Fruit fly (Drosophila melanogaster) whole organism, wandering third instar larva: ENCODE results near the gene Hmt-1.
A peak's percentile ranks its signal among the peaks of the same experiment; 100 is the strongest.

Experiments used
- Abd-B ChIP-seq: fragments of >200 bp; optimal IDR thresholded peaks from 2 replicates; lab custom pipeline; 2017; ENCODE audit warnings: missing biosample characterization, missing genetic modification characterization
- CG32264 ChIP-seq: fragments of 200-800 bp; sonication (Bioruptor generic); optimal IDR thresholded peaks from 2 replicates; lab custom pipeline; 2016; ENCODE audit warnings: missing biosample characterization, missing genetic modification characterization
- CG9705 ChIP-seq: fragments of 200-800 bp; sonication (Bioruptor generic); optimal IDR thresholded peaks from 2 replicates; lab custom pipeline; 2018; ENCODE audit warnings: missing biosample characterization, mild to moderate bottlenecking, missing genetic modification characterization
- CrebA ChIP-seq: fragments of 200-800 bp; sonication (Bioruptor generic); optimal IDR thresholded peaks from 2 replicates; lab custom pipeline; 2016; ENCODE audit warnings: missing biosample characterization, mild to moderate bottlenecking, missing genetic modification characterization, borderline replicate concordance
- Dfd ChIP-seq: fragments of >200 bp; optimal IDR thresholded peaks from 2 replicates; lab custom pipeline; 2017; ENCODE audit warnings: missing biosample characterization, missing genetic modification characterization
- Dif ChIP-seq: fragments of 200-275, 200-300 bp; sonication (Bioruptor generic); optimal IDR thresholded peaks from 2 replicates; lab custom pipeline; 2018; ENCODE audit warnings: missing biosample characterization, missing genetic modification characterization; ENCODE audit not compliant: partially characterized antibody
- GATAd ChIP-seq: sonication (Bioruptor generic); optimal IDR thresholded peaks from 2 replicates; lab custom pipeline; 2016; ENCODE audit warnings: missing biosample characterization, missing genetic modification characterization
- HLH106 ChIP-seq: fragments of 200-800 bp; optimal IDR thresholded peaks from 3 replicates; lab custom pipeline; 2019; ENCODE audit warnings: missing biosample characterization, mild to moderate bottlenecking, missing genetic modification characterization, moderate library complexity
- Hnf4 ChIP-seq: fragments of 200-800 bp; sonication (Bioruptor generic); optimal IDR thresholded peaks from 2 replicates; lab custom pipeline; 2016; ENCODE audit warnings: missing biosample characterization, mild to moderate bottlenecking, missing genetic modification characterization
- Hr78 ChIP-seq: fragments of >200 bp; optimal IDR thresholded peaks from 2 replicates; lab custom pipeline; 2017; ENCODE audit warnings: missing biosample characterization, missing genetic modification characterization
- Hr83 ChIP-seq: fragments of 200-300 bp; sonication (Bioruptor generic); optimal IDR thresholded peaks from 2 replicates; lab custom pipeline; 2016; ENCODE audit warnings: missing biosample characterization, mild to moderate bottlenecking, missing genetic modification characterization, moderate library complexity; ENCODE audit not compliant: poor library complexity, severe bottlenecking
- Jra ChIP-seq: sonication (Bioruptor generic); optimal IDR thresholded peaks from 2 replicates; lab custom pipeline; 2016; ENCODE audit warnings: missing biosample characterization, missing genetic modification characterization
- Mio ChIP-seq: sonication (Bioruptor generic); optimal IDR thresholded peaks from 2 replicates; lab custom pipeline; 2016; ENCODE audit warnings: missing biosample characterization, missing genetic modification characterization
- Myc ChIP-seq: fragments of >200 bp; optimal IDR thresholded peaks from 2 replicates; lab custom pipeline; 2017
- N ChIP-seq: fragments of >200 bp; optimal IDR thresholded peaks from 2 replicates; lab custom pipeline; 2018; ENCODE audit warnings: missing biosample characterization, missing external identifiers, missing genetic modification characterization
- OdsH ChIP-seq: fragments of 200-800 bp; sonication (Bioruptor generic); optimal IDR thresholded peaks from 2 replicates; lab custom pipeline; 2016; ENCODE audit warnings: missing biosample characterization, mild to moderate bottlenecking, missing genetic modification characterization
- Rel ChIP-seq, 2 experiments: fragments of 200-800 bp; sonication (Bioruptor generic) in 1 of 2; optimal IDR thresholded peaks; 2 replicates in 1 of 2; 3 replicates in 1 of 2; lab custom pipeline; 2016 to 2019; ENCODE audit warnings: mild to moderate bottlenecking in 2 of 2, missing biosample characterization in 2 of 2, missing genetic modification characterization in 2 of 2, moderate library complexity in 1 of 2
- Sp1 ChIP-seq: fragments of 200-800 bp; sonication (Bioruptor generic); optimal IDR thresholded peaks from 3 replicates; lab custom pipeline; 2019; ENCODE audit warnings: missing biosample characterization, mild to moderate bottlenecking, missing genetic modification characterization, moderate library complexity
- Vsx2 ChIP-seq: fragments of 200-300, 225-300 bp; sonication (Bioruptor generic); optimal IDR thresholded peaks from 2 replicates; lab custom pipeline; 2018; ENCODE audit warnings: missing biosample characterization, missing genetic modification characterization; ENCODE audit not compliant: partially characterized antibody
- br ChIP-seq: fragments of 200-800 bp; sonication (Bioruptor generic); optimal IDR thresholded peaks from 2 replicates; lab custom pipeline; 2016; ENCODE audit warnings: missing biosample characterization, missing genetic modification characterization
- brk ChIP-seq: fragments of 200-800 bp; sonication (Bioruptor generic); optimal IDR thresholded peaks from 2 replicates; lab custom pipeline; 2016; ENCODE audit warnings: missing biosample characterization, mild to moderate bottlenecking, missing genetic modification characterization
- dl ChIP-seq, 2 experiments: fragments of 175-275, 200-275 bp in 1 of 2; fragments of 200-275 bp in 1 of 2; sonication (Bioruptor generic); optimal IDR thresholded peaks; lab custom pipeline; 2018; ENCODE audit warnings: mild to moderate bottlenecking in 2 of 2, missing biosample characterization in 2 of 2, missing genetic modification characterization in 2 of 2, moderate library complexity in 2 of 2; ENCODE audit not compliant: partially characterized antibody in 2 of 2, insufficient read depth in 1 of 2
- dmrt93B ChIP-seq: fragments of 200-800 bp; sonication (Bioruptor generic); optimal IDR thresholded peaks from 2 replicates; lab custom pipeline; 2018; ENCODE audit warnings: missing biosample characterization, mild to moderate bottlenecking, missing genetic modification characterization
- dsf ChIP-seq: sonication (Bioruptor generic); optimal IDR thresholded peaks from 2 replicates; lab custom pipeline; 2016; ENCODE audit warnings: missing biosample characterization, missing genetic modification characterization, borderline replicate concordance
- ey ChIP-seq: fragments of 200-800 bp; sonication (Bioruptor generic); optimal IDR thresholded peaks from 2 replicates; lab custom pipeline; 2016; ENCODE audit warnings: missing biosample characterization, missing genetic modification characterization
- foxo ChIP-seq, 2 experiments: fragments of 200-800 bp; sonication (Bioruptor generic); optimal IDR thresholded peaks; 2 replicates in 1 of 2; 3 replicates in 1 of 2; lab custom pipeline; 2016 to 2017; ENCODE audit warnings: missing biosample characterization in 2 of 2, missing genetic modification characterization in 2 of 2
- fru ChIP-seq: fragments of 200-800 bp; sonication (Bioruptor generic); optimal IDR thresholded peaks from 3 replicates; lab custom pipeline; 2016; ENCODE audit warnings: missing biosample characterization, mild to moderate bottlenecking, missing genetic modification characterization
- h ChIP-seq: fragments of 200-800 bp; sonication (Bioruptor generic); optimal IDR thresholded peaks from 3 replicates; lab custom pipeline; 2016; ENCODE audit warnings: missing biosample characterization, mild to moderate bottlenecking, missing genetic modification characterization
- jim ChIP-seq: fragments of 175-275, 200-325 bp; sonication (Bioruptor generic); optimal IDR thresholded peaks from 2 replicates; lab custom pipeline; 2016; ENCODE audit warnings: missing biosample characterization, mild to moderate bottlenecking, missing genetic modification characterization
- lola ChIP-seq: fragments of >200 bp; optimal IDR thresholded peaks from 2 replicates; lab custom pipeline; 2017; ENCODE audit warnings: missing biosample characterization, missing genetic modification characterization
- pan ChIP-seq: fragments of >200 bp; optimal IDR thresholded peaks from 2 replicates; lab custom pipeline; 2017
- psq ChIP-seq: fragments of 200-800 bp; sonication (Bioruptor generic); optimal IDR thresholded peaks from 3 replicates; lab custom pipeline; 2017; ENCODE audit warnings: missing biosample characterization, mild to moderate bottlenecking, missing genetic modification characterization, moderate library complexity
- rgr ChIP-seq: fragments of 200-800 bp; sonication (Bioruptor generic); optimal IDR thresholded peaks from 3 replicates; lab custom pipeline; 2016; ENCODE audit warnings: missing biosample characterization, mild to moderate bottlenecking, missing genetic modification characterization
- sage ChIP-seq: fragments of 200-800 bp; sonication (Bioruptor generic); optimal IDR thresholded peaks from 2 replicates; lab custom pipeline; 2016; ENCODE audit warnings: missing biosample characterization, mild to moderate bottlenecking, missing genetic modification characterization
- sv ChIP-seq: fragments of 200-800 bp; sonication (Bioruptor generic); optimal IDR thresholded peaks from 3 replicates; lab custom pipeline; 2016; ENCODE audit warnings: missing biosample characterization, missing genetic modification characterization
- tai ChIP-seq: sonication (Bioruptor generic); optimal IDR thresholded peaks from 2 replicates; lab custom pipeline; 2016; ENCODE audit warnings: missing biosample characterization, missing genetic modification characterization
- usp ChIP-seq: fragments of >200 bp; optimal IDR thresholded peaks from 2 replicates; lab custom pipeline; 2017; ENCODE audit warnings: missing biosample characterization, missing genetic modification characterization
- woc ChIP-seq: sonication (Bioruptor generic); optimal IDR thresholded peaks from 2 replicates; lab custom pipeline; 2016; ENCODE audit warnings: missing biosample characterization, mild to moderate bottlenecking, missing genetic modification characterization

The Hmt-1 gene

dm6 chr3R:15825521-15825920 is 31.7 kb downstream of the Hmt-1 start, which contains the start of gene CG4576:
Gene CG4576 (plus strand): TSS chr3R:15825747.
- TF ChIP-seq Myc (no peak), OdsH (GFP tag; lab: Kevin White, UChicago) (no peak), CG32264 (GFP tag; lab: Kevin White, UChicago) (no peak), br (GFP tag; lab: Kevin White, UChicago) (no peak), GATAd (no peak), Hr83 (no peak), dsf (no peak), Dfd (GFP tag; lab: Kevin White, UChicago) (no peak), rgr (GFP tag; lab: Kevin White, UChicago) (no peak), Sp1 (no peak)

dm6 chr3R:15816276-15816675 is 41.0 kb downstream of the Hmt-1 start:
- TF ChIP-seq Hnf4 (GFP tag; lab: Kevin White, UChicago) (peak; percentile 7), ey (GFP tag; lab: Kevin White, UChicago) (peak; percentile 7), Hr78 (GFP tag; lab: Kevin White, UChicago) (no peak), woc (GFP tag; lab: Kevin White, UChicago) (no peak), lola (GFP tag; lab: Kevin White, UChicago) (no peak), Vsx2 (no peak), Dif (GFP tag; lab: Kevin White, UChicago) (no peak), Abd-B (GFP tag; lab: Kevin White, UChicago) (no peak), rgr (GFP tag; lab: Kevin White, UChicago) (no peak), CG9705 (GFP tag; lab: Kevin White, UChicago) (no peak), brk (GFP tag; lab: Kevin White, UChicago) (no peak), br (GFP tag; lab: Kevin White, UChicago) (no peak), fru (GFP tag; lab: Kevin White, UChicago) (peak; percentile 21), usp (GFP tag; lab: Kevin White, UChicago) (no peak), Mio (GFP tag; lab: Kevin White, UChicago) (no peak), jim (GFP tag; lab: Kevin White, UChicago) (no peak), sage (no peak), pan (lab: Kevin White, UChicago) (no peak), dmrt93B (GFP tag; lab: Kevin White, UChicago) (no peak), Myc (no peak), foxo (GFP tag; optimal IDR thresholded peaks at IDR 0.05; lab: Kevin White, UChicago) (peak in 1 of 2 experiments; percentile 43), dsf (no peak), dl (GFP tag; optimal IDR thresholded peaks at IDR 0.05; lab: Kevin White, UChicago; ENCODE audit: insufficient read depth in 1 of 2, partially characterized antibody in 2 of 2) (no peak), Rel (GFP tag; optimal IDR thresholded peaks at IDR 0.05; lab: Kevin White, UChicago) (no peak), Rel (tag; optimal IDR thresholded peaks at IDR 0.05; lab: Kevin White, UChicago) (no peak), OdsH (GFP tag; lab: Kevin White, UChicago) (no peak), GATAd (no peak), N (GFP tag; lab: Kevin White, UChicago) (no peak), HLH106 (tag; lab: Kevin White, UChicago) (no peak), Dfd (GFP tag; lab: Kevin White, UChicago) (no peak), Hr83 (no peak), h (GFP tag; lab: Kevin White, UChicago) (peak; percentile 48), Sp1 (no peak), CG32264 (GFP tag; lab: Kevin White, UChicago) (no peak), tai (GFP tag; lab: Kevin White, UChicago) (no peak), psq (no peak), Jra (GFP tag; lab: Kevin White, UChicago) (no peak), CrebA (GFP tag; lab: Kevin White, UChicago) (no peak), sv (GFP tag; lab: Kevin White, UChicago) (no peak)

- TF ChIP-seq Dfd (GFP tag; lab: Kevin White, UChicago), result peak; percentile 60
- no peak for TF ChIP-seq sage
- TF ChIP-seq, all 38 proteins: peak for 1
Measured at dm6 chr3R:15814150-15814549, 43.1 kb downstream of the Hmt-1 start.
